Fruit fly (Drosophila melanogaster) whole organism, embryonic: ENCODE data around the gene slow.

ENCODE experiments used
- Adf1 ChIP-seq: fragments of 200-800 bp; sonication (Bioruptor generic); IDR thresholded peaks from 2 replicates; pipeline ENCODE4 v1.3.6; 2022; ENCODE audit warnings: missing biosample characterization, missing genetic modification characterization
- Antp ChIP-seq: fragments of 200-800 bp; sonication (Bioruptor generic); optimal IDR thresholded peaks from 3 replicates; lab custom pipeline; 2016; ENCODE audit warnings: missing biosample characterization, missing genetic modification characterization
- BtbVII ChIP-seq: fragments of 200-800 bp; sonication (Bioruptor generic); optimal IDR thresholded peaks from 3 replicates; lab custom pipeline; 2017; ENCODE audit warnings: missing biosample characterization, mild to moderate bottlenecking, missing genetic modification characterization
- C15 ChIP-seq: fragments of 200-800 bp; sonication (Bioruptor generic); IDR thresholded peaks from 3 replicates; pipeline ENCODE4 v1.3.6; 2022; ENCODE audit warnings: missing biosample characterization, missing genetic modification characterization
- CG10431 ChIP-seq: fragments of 200-800 bp; sonication (Bioruptor generic); optimal IDR thresholded peaks from 3 replicates; lab custom pipeline; 2018; ENCODE audit warnings: missing biosample characterization, mild to moderate bottlenecking, missing genetic modification characterization
- CG11504 ChIP-seq: fragments of 200-800 bp; sonication (Bioruptor generic); optimal IDR thresholded peaks from 3 replicates; lab custom pipeline; 2019; ENCODE audit warnings: missing biosample characterization, mild to moderate bottlenecking, missing genetic modification characterization, moderate library complexity
- CG11560 ChIP-seq: fragments of 200-800 bp; sonication (Bioruptor generic); IDR thresholded peaks from 3 replicates; pipeline ENCODE4 v1.3.6; 2022; ENCODE audit warnings: missing biosample characterization, missing genetic modification characterization
- CG12236 ChIP-seq: fragments of 200-800 bp; sonication (Bioruptor generic); optimal IDR thresholded peaks from 2 replicates; lab custom pipeline; 2016; ENCODE audit warnings: missing biosample characterization, missing genetic modification characterization
- CG14014 ChIP-seq: fragments of 200-800 bp; sonication (Bioruptor generic); IDR thresholded peaks from 2 replicates; pipeline ENCODE4 v1.3.6; 2022; ENCODE audit warnings: missing biosample characterization, missing genetic modification characterization
- CG15514 ChIP-seq: fragments of 200-800 bp; sonication (Bioruptor generic); optimal IDR thresholded peaks from 3 replicates; lab custom pipeline; 2017; ENCODE audit warnings: missing biosample characterization, missing genetic modification characterization, mild to moderate bottlenecking, moderate library complexity, missing genetic modification reagents
- CG16813 ChIP-seq: fragments of 200-800 bp; sonication (Bioruptor generic); IDR thresholded peaks from 3 replicates; pipeline ENCODE4 v1.3.6; 2022; ENCODE audit warnings: missing biosample characterization, missing genetic modification characterization; ENCODE audit not compliant: partially characterized antibody
- CG1792 ChIP-seq: fragments of 200-800 bp; sonication (Bioruptor generic); optimal IDR thresholded peaks from 2 replicates; lab custom pipeline; 2016; ENCODE audit warnings: missing biosample characterization, missing genetic modification characterization
- CG30020 ChIP-seq: fragments of 200-800 bp; optimal IDR thresholded peaks from 2 replicates; lab custom pipeline; 2019; ENCODE audit warnings: missing biosample characterization, mild to moderate bottlenecking, missing genetic modification characterization, moderate library complexity
- CG4360 ChIP-seq: fragments of 200-800 bp; sonication (Bioruptor generic); IDR thresholded peaks from 2 replicates; pipeline ENCODE4 v1.3.6; 2022; ENCODE audit warnings: missing biosample characterization, missing genetic modification characterization
- CG4617 ChIP-seq: fragments of 200-800 bp; sonication (Bioruptor generic); optimal IDR thresholded peaks from 3 replicates; lab custom pipeline; 2016; ENCODE audit warnings: missing biosample characterization, missing genetic modification characterization, borderline replicate concordance
- CG4854 ChIP-seq: fragments of 200-800 bp; sonication (Bioruptor generic); optimal IDR thresholded peaks from 2 replicates; lab custom pipeline; 2016; ENCODE audit warnings: missing biosample characterization, missing genetic modification characterization, inconsistent platforms
- CG7357 ChIP-seq: fragments of 200-800 bp; sonication (Bioruptor generic); IDR thresholded peaks from 3 replicates; pipeline ENCODE4 v1.3.6; 2022; ENCODE audit warnings: missing biosample characterization, missing genetic modification characterization
- CG7963 ChIP-seq: fragments of 200-800 bp; sonication (Bioruptor generic); IDR thresholded peaks from 3 replicates; pipeline ENCODE4 v1.3.6; 2022; ENCODE audit warnings: missing biosample characterization, missing genetic modification characterization; ENCODE audit not compliant: partially characterized antibody
- CG8924 ChIP-seq: fragments of 200-800 bp; optimal IDR thresholded peaks from 3 replicates; lab custom pipeline; 2019; ENCODE audit warnings: missing biosample characterization, mild to moderate bottlenecking, missing genetic modification characterization, moderate library complexity
- CG9876 ChIP-seq: fragments of 200-800 bp; sonication (Bioruptor generic); optimal IDR thresholded peaks from 2 replicates; lab custom pipeline; 2016; ENCODE audit warnings: missing biosample characterization, missing genetic modification characterization
- D19A ChIP-seq: fragments of 200-800 bp; optimal IDR thresholded peaks from 3 replicates; lab custom pipeline; 2019; ENCODE audit warnings: missing biosample characterization, mild to moderate bottlenecking, missing genetic modification characterization, moderate library complexity
- Dad ChIP-seq: fragments of 200-800 bp; sonication (Bioruptor generic); optimal IDR thresholded peaks from 3 replicates; lab custom pipeline; 2016; ENCODE audit warnings: missing biosample characterization, missing genetic modification characterization
- Doc2 ChIP-seq: fragments of 200-800 bp; sonication (Bioruptor generic); IDR thresholded peaks from 2 replicates; pipeline ENCODE4 v1.3.6; 2022; ENCODE audit warnings: missing biosample characterization, missing genetic modification characterization
- Drgx ChIP-seq: fragments of 200-800 bp; sonication (Bioruptor generic); IDR thresholded peaks from 2 replicates; pipeline ENCODE4 v1.3.6; 2022; ENCODE audit warnings: missing biosample characterization, missing genetic modification characterization
- Ets65A ChIP-seq: fragments of 200-800 bp; sonication (Bioruptor generic); peaks from one replicate; lab custom pipeline; 2016; ENCODE audit warnings: missing biosample characterization, missing genetic modification characterization
- Med ChIP-seq: fragments of 200-800 bp; sonication (Bioruptor generic); peaks from one replicate; lab custom pipeline; 2016; ENCODE audit warnings: missing biosample characterization, missing genetic modification characterization, mild to moderate bottlenecking, inconsistent platforms, moderate library complexity
- Myb ChIP-seq: fragments of 200-800 bp; sonication (Bioruptor generic); optimal IDR thresholded peaks from 2 replicates; lab custom pipeline; 2016; ENCODE audit warnings: missing biosample characterization, missing genetic modification characterization
- NFAT ChIP-seq: fragments of 200-800 bp; sonication (Bioruptor generic); IDR thresholded peaks from 2 replicates; pipeline ENCODE4 v1.3.6; 2022; ENCODE audit warnings: missing biosample characterization, missing genetic modification characterization
- Optix ChIP-seq: fragments of 200-800 bp; sonication (Bioruptor generic); IDR thresholded peaks from 3 replicates; pipeline ENCODE4 v1.3.6; 2022; ENCODE audit warnings: missing biosample characterization, missing genetic modification characterization
- Sin3A ChIP-seq: fragments of >200 bp; optimal IDR thresholded peaks from 2 replicates; lab custom pipeline; 2018
- ab ChIP-seq: fragments of 200-800 bp; sonication (Bioruptor generic); optimal IDR thresholded peaks from 2 replicates; lab custom pipeline; 2016; ENCODE audit warnings: missing biosample characterization, missing genetic modification characterization
- bcd ChIP-seq: fragments of 200-800 bp; sonication (Bioruptor generic); optimal IDR thresholded peaks from 2 replicates; lab custom pipeline; 2017; ENCODE audit warnings: missing biosample characterization, mild to moderate bottlenecking, missing genetic modification characterization
- bowl ChIP-seq: fragments of 200-800 bp; sonication (Bioruptor generic); IDR thresholded peaks from 2 replicates; pipeline ENCODE4 v1.3.6; 2022; ENCODE audit warnings: missing biosample characterization, missing genetic modification characterization
- bsh ChIP-seq, 2 experiments: fragments of 200-800 bp; sonication (Bioruptor generic); optimal IDR thresholded peaks; 2 replicates each; lab custom pipeline; 2017 to 2018; ENCODE audit warnings: mild to moderate bottlenecking in 2 of 2, missing biosample characterization in 2 of 2, missing genetic modification characterization in 2 of 2, moderate library complexity in 1 of 2
- caup ChIP-seq: fragments of 200-800 bp; sonication (Bioruptor generic); optimal IDR thresholded peaks from 3 replicates; lab custom pipeline; 2017; ENCODE audit warnings: missing biosample characterization, mild to moderate bottlenecking, missing genetic modification characterization, moderate library complexity; ENCODE audit not compliant: severe bottlenecking
- dan ChIP-seq: fragments of 200-800 bp; sonication (Bioruptor generic); IDR thresholded peaks from 2 replicates; pipeline ENCODE4 v1.3.6; 2022; ENCODE audit warnings: missing biosample characterization, missing genetic modification characterization
- fd96Cb ChIP-seq: fragments of 200-800 bp; sonication (Bioruptor generic); optimal IDR thresholded peaks from 2 replicates; lab custom pipeline; 2018; ENCODE audit warnings: missing biosample characterization, mild to moderate bottlenecking, missing genetic modification characterization, moderate library complexity
- gt ChIP-seq: fragments of 200-800 bp; sonication (Bioruptor generic); IDR thresholded peaks from 2 replicates; pipeline ENCODE4 v1.3.6; 2022; ENCODE audit warnings: missing biosample characterization, missing genetic modification characterization
- hkb ChIP-seq, 2 experiments: fragments of 200-800 bp in 1 of 2; fragments of >200 bp in 1 of 2; sonication (Bioruptor generic) in 1 of 2; IDR thresholded peaks in 1 of 2; optimal IDR thresholded peaks in 1 of 2; 2 replicates each; pipeline versions ENCODE4 v1.3.6 to Lab custom; 2017 to 2022; ENCODE audit warnings: missing biosample characterization in 1 of 2, missing genetic modification characterization in 1 of 2
- nom ChIP-seq: fragments of 200-800 bp; sonication (Bioruptor generic); optimal IDR thresholded peaks from 2 replicates; lab custom pipeline; 2017; ENCODE audit warnings: missing biosample characterization, missing genetic modification characterization, mild to moderate bottlenecking, moderate library complexity, missing genetic modification reagents
- ranshi ChIP-seq: fragments of 200-800 bp; sonication (Bioruptor generic); IDR thresholded peaks from 2 replicates; pipeline ENCODE4 v1.3.6; 2022; ENCODE audit warnings: missing biosample characterization, missing genetic modification characterization
- scrt ChIP-seq: fragments of 200-800 bp; sonication (Bioruptor generic); optimal IDR thresholded peaks from 2 replicates; lab custom pipeline; 2018; ENCODE audit warnings: missing biosample characterization, mild to moderate bottlenecking, missing genetic modification characterization, moderate library complexity
- sens ChIP-seq: fragments of 200-800 bp; sonication (Bioruptor generic); peaks from one replicate; lab custom pipeline; 2016; ENCODE audit warnings: missing biosample characterization, missing genetic modification characterization
- slou ChIP-seq: fragments of 200-800 bp; sonication (Bioruptor generic); optimal IDR thresholded peaks from 3 replicates; lab custom pipeline; 2016; ENCODE audit warnings: missing biosample characterization, missing genetic modification characterization
- tup ChIP-seq: fragments of 200-800 bp; sonication (Bioruptor generic); optimal IDR thresholded peaks from 2 replicates; lab custom pipeline; 2016; ENCODE audit warnings: missing biosample characterization, mild to moderate bottlenecking, missing genetic modification characterization, moderate library complexity
- vfl ChIP-seq: fragments of 200-800 bp; sonication (Bioruptor generic); optimal IDR thresholded peaks from 2 replicates; lab custom pipeline; 2016; ENCODE audit warnings: missing biosample characterization, missing genetic modification characterization
- vnd ChIP-seq: fragments of 200-800 bp; sonication (Bioruptor generic); IDR thresholded peaks from 3 replicates; pipeline ENCODE4 v1.3.6; 2022; ENCODE audit warnings: missing biosample characterization, missing genetic modification characterization; ENCODE audit not compliant: partially characterized antibody
- wor ChIP-seq: fragments of 200-800 bp; sonication (Bioruptor generic); IDR thresholded peaks from 2 replicates; pipeline ENCODE4 v1.3.6; 2022; ENCODE audit warnings: missing biosample characterization, missing genetic modification characterization
- zfh1 ChIP-seq: fragments of 200-800 bp; sonication (Bioruptor generic); IDR thresholded peaks from 3 replicates; pipeline ENCODE4 v1.3.6; 2022; ENCODE audit warnings: missing biosample characterization, missing genetic modification characterization

slow gene

DNA sequence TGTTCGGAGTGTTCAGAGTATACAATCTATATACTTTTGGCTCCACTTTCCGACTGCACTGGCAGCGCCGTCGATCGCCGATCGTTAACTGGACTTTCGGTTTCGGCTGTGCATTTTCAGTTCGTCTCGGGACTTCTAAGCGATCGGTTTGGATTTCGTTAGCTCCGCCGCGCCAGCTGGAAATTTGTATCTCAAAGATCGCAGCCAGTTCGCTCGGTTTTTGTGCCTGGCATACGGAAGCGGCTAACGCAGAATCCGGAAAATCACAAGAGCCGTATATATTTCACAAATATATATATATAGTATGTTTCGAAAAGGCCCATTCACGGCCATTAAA is at the start of gene slow (continued):
- no peak for TF ChIP-seq caup (GFP tag; lab: Kevin White, UChicago)
- TF ChIP-seq, all 482 proteins: peak for 23

DNA sequence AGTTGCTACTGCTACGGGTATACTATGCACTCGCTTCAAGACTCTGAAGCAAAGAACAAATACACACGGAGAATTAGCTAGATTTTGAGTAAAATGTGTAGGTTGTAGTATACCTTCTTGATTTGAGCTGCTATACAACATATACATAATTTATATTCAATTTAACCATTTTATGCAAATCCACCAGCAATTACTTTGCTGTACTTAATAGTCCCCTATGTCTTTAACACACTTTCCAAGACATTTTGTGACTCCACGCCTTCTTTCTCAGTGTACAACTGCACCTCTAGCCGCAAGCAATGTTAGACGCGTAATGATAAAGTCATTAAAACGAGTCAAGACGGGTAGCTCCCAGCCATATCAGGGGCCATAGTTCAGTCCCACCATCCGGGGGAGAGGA is 47.7 kb upstream of the slow start:
- TF ChIP-seq slou (GFP tag; lab: Kevin White, UChicago), result no peak
- no peak for TF ChIP-seq CG4854
- TF ChIP-seq nom (GFP tag; lab: Kevin White, UChicago), result peak; percentile 82
- no peak for TF ChIP-seq CG4617 (GFP tag; lab: Kevin White, UChicago)
- TF ChIP-seq hkb (optimal IDR thresholded peaks at IDR 0.05; lab: Kevin White, UChicago), result no peak
- TF ChIP-seq hkb (GFP tag; IDR thresholded peaks at IDR 0.05; lab: Robert Waterston, UW), result 0 out of 2 replicates have a peak, but pooled peaks have one; percentile 36
- no peak for TF ChIP-seq vfl (GFP tag; lab: Kevin White, UChicago)
- no peak for TF ChIP-seq CG14014 (GFP tag; lab: Robert Waterston, UW)
- no peak for TF ChIP-seq Adf1 (GFP tag; lab: Robert Waterston, UW)
- no peak for TF ChIP-seq BtbVII (GFP tag; lab: Kevin White, UChicago)
- TF ChIP-seq Antp (GFP tag; lab: Kevin White, UChicago), result no peak
- TF ChIP-seq CG4360 (GFP tag; lab: Robert Waterston, UW), result no peak
- no peak for TF ChIP-seq CG8924 (tag; lab: Kevin White, UChicago)
- no peak for TF ChIP-seq ranshi (GFP tag; lab: Robert Waterston, UW)
- TF ChIP-seq zfh1 (GFP tag; lab: Robert Waterston, UW), result no peak
- TF ChIP-seq CG12236 (GFP tag; lab: Kevin White, UChicago), result no peak
- no peak for TF ChIP-seq dan (GFP tag; lab: Robert Waterston, UW)
- no peak for TF ChIP-seq vnd
- no peak for TF ChIP-seq scrt (GFP tag; lab: Kevin White, UChicago)
- TF ChIP-seq Doc2, result no peak
- TF ChIP-seq bowl (GFP tag; lab: Robert Waterston, UW), result no peak
- no peak for TF ChIP-seq wor
- no peak for TF ChIP-seq ab
- TF ChIP-seq fd96Cb (tag; lab: Kevin White, UChicago), result no peak
- TF ChIP-seq CG9876 (GFP tag; lab: Kevin White, UChicago), result no peak
- no peak for TF ChIP-seq Dad
- no peak for TF ChIP-seq Myb (GFP tag; lab: Kevin White, UChicago)
- no peak for TF ChIP-seq CG7963 (GFP tag; lab: Robert Waterston, UW)
- TF ChIP-seq CG11504 (tag; lab: Kevin White, UChicago), result peak; percentile 10
- TF ChIP-seq Optix (GFP tag; lab: Robert Waterston, UW), result no peak
- TF ChIP-seq Drgx (GFP tag; lab: Robert Waterston, UW), result peak; percentile 70
- no peak for TF ChIP-seq CG1792 (GFP tag; lab: Kevin White, UChicago)
- TF ChIP-seq Sin3A, result no peak
- TF ChIP-seq CG10431 (GFP tag; lab: Kevin White, UChicago), result no peak
- no peak for TF ChIP-seq CG11560 (tag; lab: Robert Waterston, UW)
- peak; percentile 76 for TF ChIP-seq Ets65A (GFP tag; lab: Kevin White, UChicago)
- no peak for TF ChIP-seq CG30020 (tag; lab: Kevin White, UChicago)
- no peak for TF ChIP-seq gt (GFP tag; lab: Robert Waterston, UW)
- peak; percentile 88 for TF ChIP-seq sens (GFP tag; lab: Kevin White, UChicago)
- no peak for TF ChIP-seq NFAT
- TF ChIP-seq CG15514 (GFP tag; lab: Kevin White, UChicago), result no peak
- no peak for TF ChIP-seq bcd
- no peak for TF ChIP-seq C15
- no peak for TF ChIP-seq tup (GFP tag; lab: Kevin White, UChicago)
- no peak for TF ChIP-seq CG7357
- TF ChIP-seq bsh (GFP tag; optimal IDR thresholded peaks at IDR 0.05; lab: Kevin White, UChicago), result peak in 1 of 2 experiments; percentile 20
- peak; percentile 9 for TF ChIP-seq Med (GFP tag; lab: Kevin White, UChicago)
- no peak for TF ChIP-seq D19A (tag; lab: Kevin White, UChicago)
- TF ChIP-seq CG16813, result no peak
